Worm (Caenorhabditis elegans) whole organism, L4 larva: ENCODE measurements around the gene K09A9.8.

Source experiments
- F10B5.3 ChIP-seq: sonication (generic microtip); optimal IDR thresholded peaks from 2 replicates; lab custom pipeline; 2016; ENCODE audit warnings: mild to moderate bottlenecking, missing genetic modification characterization, missing compliant biosample characterization
- F26F4.8 ChIP-seq: fragments of 200-800 bp; sonication (Bioruptor generic); conservative IDR thresholded peaks from 2 replicates; pipeline ENCODE4 v1.3.6; 2022; ENCODE audit warnings: missing genetic modification characterization, missing compliant biosample characterization
- F37D6.2 ChIP-seq: sonication (generic microtip); optimal IDR thresholded peaks from 2 replicates; lab custom pipeline; 2016; ENCODE audit warnings: mild to moderate bottlenecking, missing genetic modification characterization, missing compliant biosample characterization
- T20F7.1 ChIP-seq: fragments of 200-800 bp; sonication (Bioruptor generic); optimal IDR thresholded peaks from 2 replicates; lab custom pipeline; 2018; ENCODE audit warnings: mild to moderate bottlenecking, missing genetic modification characterization, missing compliant biosample characterization
- Y5F2A.4 ChIP-seq: fragments of 200-800 bp; sonication (Bioruptor generic); optimal IDR thresholded peaks from 2 replicates; lab custom pipeline; 2018; ENCODE audit warnings: mild to moderate bottlenecking, missing genetic modification characterization, missing compliant biosample characterization
- Y75B8A.6 ChIP-seq: fragments of 200-800 bp; sonication (Bioruptor generic); IDR thresholded peaks from 2 replicates; pipeline ENCODE4 v1.3.6; 2022; ENCODE audit warnings: missing genetic modification reagents, missing genetic modification characterization, missing compliant biosample characterization
- aha-1 ChIP-seq: fragments of 150-350 bp; peaks from one replicate; lab custom pipeline; 2014; ENCODE audit warnings: missing biosample characterization, missing genetic modification characterization
- arid-1 ChIP-seq: fragments of 200-800 bp; sonication (Bioruptor generic); conservative IDR thresholded peaks from 2 replicates; pipeline ENCODE4 v1.3.6; 2022; ENCODE audit warnings: missing genetic modification reagents, missing genetic modification characterization, missing compliant biosample characterization
- ceh-20 ChIP-seq: fragments of 200-800 bp; sonication (Bioruptor generic); IDR thresholded peaks from 2 replicates; pipeline ENCODE4 v1.3.6; 2022; ENCODE audit warnings: missing genetic modification reagents, missing genetic modification characterization, missing compliant biosample characterization
- ceh-28 ChIP-seq: fragments of 150-350 bp; optimal IDR thresholded peaks from 2 replicates; lab custom pipeline; 2014; ENCODE audit warnings: missing biosample characterization, missing genetic modification reagents, missing genetic modification characterization
- ceh-62 ChIP-seq: sonication (generic microtip); optimal IDR thresholded peaks from 2 replicates; lab custom pipeline; 2017; ENCODE audit warnings: missing biosample characterization, missing genetic modification characterization
- ces-1 ChIP-seq: fragments of 150-350 bp; sonication (generic microtip); optimal IDR thresholded peaks from 4 replicates; lab custom pipeline; 2014; ENCODE audit warnings: missing biosample characterization, missing genetic modification reagents, missing genetic modification characterization
- daf-12 ChIP-seq: fragments of 150-350 bp; optimal IDR thresholded peaks from 2 replicates; lab custom pipeline; 2014; ENCODE audit warnings: missing biosample characterization, missing genetic modification reagents, missing genetic modification characterization
- daf-16 ChIP-seq, 3 experiments: sonication (generic microtip); optimal IDR thresholded peaks; 2 replicates each; lab custom pipeline; 2016 to 2017; ENCODE audit warnings: missing genetic modification characterization in 3 of 3, missing genetic modification reagents in 3 of 3, mild to moderate bottlenecking in 2 of 3, missing compliant biosample characterization in 2 of 3, missing biosample characterization in 1 of 3, moderate library complexity in 1 of 3
- daf-19 ChIP-seq: fragments of 200-800 bp; sonication (Bioruptor generic); conservative IDR thresholded peaks from 2 replicates; pipeline ENCODE4 v1.3.6; 2022; ENCODE audit warnings: missing genetic modification characterization, missing compliant biosample characterization
- duxl-1 ChIP-seq: sonication (generic microtip); optimal IDR thresholded peaks from 2 replicates; lab custom pipeline; 2016; ENCODE audit warnings: mild to moderate bottlenecking, missing genetic modification characterization, moderate library complexity, missing compliant biosample characterization; ENCODE audit not compliant: poor library complexity
- dve-1 ChIP-seq: sonication (generic microtip); optimal IDR thresholded peaks from 2 replicates; lab custom pipeline; 2017; ENCODE audit warnings: antibody characterized with exemption, mild to moderate bottlenecking, missing genetic modification characterization, missing compliant biosample characterization; ENCODE audit not compliant: insufficient read depth
- fkh-10 ChIP-seq: fragments of 150-350 bp; optimal IDR thresholded peaks from 2 replicates; lab custom pipeline; 2014; ENCODE audit warnings: missing biosample characterization, missing genetic modification reagents, missing genetic modification characterization
- gei-8 ChIP-seq: fragments of 200-800 bp; sonication (Bioruptor generic); optimal IDR thresholded peaks from 2 replicates; lab custom pipeline; 2018; ENCODE audit warnings: mild to moderate bottlenecking, missing genetic modification characterization, missing compliant biosample characterization
- hif-1 ChIP-seq, 2 experiments: sonication (generic microtip); optimal IDR thresholded peaks; 2 replicates each; lab custom pipeline; 2016 to 2017; ENCODE audit warnings: missing compliant biosample characterization in 2 of 2, missing genetic modification characterization in 2 of 2, missing genetic modification reagents in 2 of 2, missing genotype in 2 of 2, mild to moderate bottlenecking in 1 of 2
- hlh-30 ChIP-seq: sonication (generic microtip); optimal IDR thresholded peaks from 2 replicates; lab custom pipeline; 2017; ENCODE audit warnings: antibody characterized with exemption, mild to moderate bottlenecking, missing genetic modification characterization, missing compliant biosample characterization; ENCODE audit not compliant: insufficient read depth
- lim-7 ChIP-seq: fragments of 200-800 bp; sonication (Bioruptor generic); IDR thresholded peaks from 2 replicates; pipeline ENCODE4 v1.3.6; 2022; ENCODE audit warnings: missing genetic modification characterization, missing compliant biosample characterization
- lin-13 ChIP-seq: fragments of 150-350 bp; optimal IDR thresholded peaks from 2 replicates; lab custom pipeline; 2014; ENCODE audit warnings: missing biosample characterization, missing genetic modification reagents, missing genetic modification characterization
- lin-38 ChIP-seq: fragments of 200-800 bp; sonication (Bioruptor generic); IDR thresholded peaks from 2 replicates; pipeline ENCODE4 v1.3.6; 2022; ENCODE audit warnings: missing genetic modification reagents, missing genetic modification characterization, missing compliant biosample characterization
- lir-3 ChIP-seq: sonication (generic microtip); optimal IDR thresholded peaks from 2 replicates; lab custom pipeline; 2016; ENCODE audit warnings: mild to moderate bottlenecking, missing genetic modification characterization, missing compliant biosample characterization
- mep-1 ChIP-seq: fragments of 150-350 bp; sonication (generic microtip); optimal IDR thresholded peaks from 3 replicates; lab custom pipeline; 2014; ENCODE audit warnings: missing biosample characterization, missing genetic modification characterization
- mes-2 ChIP-seq: sonication (generic microtip); optimal IDR thresholded peaks from 2 replicates; lab custom pipeline; 2016; ENCODE audit warnings: missing genotype, mild to moderate bottlenecking, missing genetic modification characterization, missing compliant biosample characterization; ENCODE audit not compliant: poor library complexity, severe bottlenecking
- mxl-3 ChIP-seq: fragments of 200-800 bp; sonication (Bioruptor generic); optimal IDR thresholded peaks from 2 replicates; lab custom pipeline; 2018; ENCODE audit warnings: mild to moderate bottlenecking, missing genetic modification characterization, missing compliant biosample characterization
- nhr-102 ChIP-seq: sonication (generic microtip); optimal IDR thresholded peaks from 2 replicates; lab custom pipeline; 2016; ENCODE audit warnings: mild to moderate bottlenecking, missing genetic modification characterization, moderate library complexity, missing compliant biosample characterization
- nhr-11 ChIP-seq: fragments of 150-350 bp; optimal IDR thresholded peaks from 2 replicates; lab custom pipeline; 2014; ENCODE audit warnings: missing biosample characterization, missing genetic modification characterization
- nhr-28 ChIP-seq: fragments of 150-350 bp; optimal IDR thresholded peaks from 2 replicates; lab custom pipeline; 2014; ENCODE audit warnings: missing biosample characterization, missing genetic modification characterization
- nhr-42 ChIP-seq: fragments of 200-800 bp; sonication (Bioruptor generic); IDR thresholded peaks from 2 replicates; pipeline ENCODE4 v1.3.6; 2022; ENCODE audit warnings: missing genetic modification characterization, missing compliant biosample characterization
- nhr-48 ChIP-seq: sonication (generic microtip); optimal IDR thresholded peaks from 2 replicates; lab custom pipeline; 2016; ENCODE audit warnings: mild to moderate bottlenecking, missing genetic modification characterization, missing compliant biosample characterization
- nhr-76 ChIP-seq: fragments of 150-350 bp; optimal IDR thresholded peaks from 2 replicates; lab custom pipeline; 2014; ENCODE audit warnings: missing biosample characterization, missing genetic modification characterization
- rbr-2 ChIP-seq: sonication (generic microtip); optimal IDR thresholded peaks from 2 replicates; lab custom pipeline; 2016; ENCODE audit warnings: missing genotype, missing genetic modification characterization, missing compliant biosample characterization
- sdz-12 ChIP-seq: fragments of 200-800 bp; sonication (Bioruptor generic); optimal IDR thresholded peaks from 2 replicates; lab custom pipeline; 2018; ENCODE audit warnings: mild to moderate bottlenecking, missing genetic modification characterization, missing compliant biosample characterization
- spr-3 ChIP-seq: fragments of 200-800 bp; sonication (Bioruptor generic); optimal IDR thresholded peaks from 2 replicates; lab custom pipeline; 2018; ENCODE audit warnings: mild to moderate bottlenecking, missing genetic modification characterization, missing compliant biosample characterization
- tag-97 ChIP-seq: fragments of 200-800 bp; sonication (Bioruptor generic); IDR thresholded peaks from 2 replicates; pipeline ENCODE4 v1.3.6; 2022; ENCODE audit warnings: missing genetic modification characterization, missing compliant biosample characterization
- unc-39 ChIP-seq: sonication (generic microtip); optimal IDR thresholded peaks from 2 replicates; lab custom pipeline; 2017; ENCODE audit warnings: missing biosample characterization, missing genetic modification characterization
- vab-7 ChIP-seq: fragments of 200-800 bp; sonication (Bioruptor generic); IDR thresholded peaks from 2 replicates; pipeline ENCODE4 v1.3.6; 2022; ENCODE audit warnings: missing genetic modification reagents, missing genetic modification characterization, missing compliant biosample characterization
- zag-1 ChIP-seq: fragments of 150-350 bp; optimal IDR thresholded peaks from 2 replicates; lab custom pipeline; 2014; ENCODE audit warnings: missing biosample characterization, missing genetic modification characterization
- zfp-2 ChIP-seq: sonication (generic microtip); optimal IDR thresholded peaks from 2 replicates; lab custom pipeline; 2016; ENCODE audit warnings: mild to moderate bottlenecking, missing genetic modification characterization, missing compliant biosample characterization
- zip-11 ChIP-seq: fragments of 200-800 bp; sonication (Bioruptor generic); IDR thresholded peaks from 2 replicates; pipeline ENCODE4 v1.3.6; 2022; ENCODE audit warnings: missing genetic modification characterization, missing compliant biosample characterization
- zip-2 ChIP-seq: fragments of 150-350 bp; optimal IDR thresholded peaks from 2 replicates; lab custom pipeline; 2014; ENCODE audit warnings: missing biosample characterization, missing genetic modification characterization
- ztf-7 ChIP-seq: fragments of 150-350 bp; optimal IDR thresholded peaks from 2 replicates; lab custom pipeline; 2014; ENCODE audit warnings: missing biosample characterization, missing genetic modification characterization

Gene K09A9.8

DNA sequence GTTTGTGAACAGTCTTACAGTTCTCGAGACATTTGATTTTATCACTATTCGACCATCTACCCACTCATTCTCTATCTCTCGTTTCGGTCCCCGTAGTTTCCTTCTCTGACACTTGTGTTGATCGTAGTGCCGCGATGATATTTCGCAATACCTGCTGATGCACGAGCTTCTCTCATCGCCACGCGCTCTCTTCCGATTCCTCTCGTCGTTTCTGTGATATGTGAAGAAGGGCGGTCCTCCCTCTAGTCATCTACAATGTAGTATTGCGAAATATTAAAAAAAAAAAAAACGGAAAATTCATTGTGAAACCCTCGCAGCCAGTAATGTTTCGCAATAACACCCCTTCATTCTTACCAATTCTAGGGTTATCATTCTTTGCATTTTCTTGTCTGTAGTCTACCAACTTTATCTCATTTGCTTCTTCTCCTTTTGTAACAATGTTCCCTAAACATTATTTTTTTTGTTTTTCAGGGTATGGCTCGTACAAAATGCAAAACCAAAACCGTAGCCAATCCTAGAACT is 10.6 kb upstream of the K09A9.8 start, which contains the start of gene nipi-3 (continued):
- TF ChIP-seq tag-97 (GFP tag; lab: Robert Waterston, UW) (no peak), Y75B8A.6 (GFP tag; lab: Robert Waterston, UW) (0 out of 2 replicates have a peak, but pooled peaks have one; percentile 16), F37D6.2 (tag; lab: Kevin White, UChicago) (peak; percentile 88), sdz-12 (GFP tag; lab: Kevin White, UChicago) (no peak), ceh-62 (tag; lab: Kevin White, UChicago) (no peak), F10B5.3 (no peak), zip-2 (peak; percentile 85), nhr-48 (tag; lab: Kevin White, UChicago) (peak; percentile 91), mxl-3 (GFP tag; lab: Kevin White, UChicago) (peak; percentile 96), hlh-30 (tag; lab: Kevin White, UChicago) (peak; percentile 99), nhr-102 (tag; lab: Kevin White, UChicago) (peak; percentile 93), ceh-20 (peak; percentile 81), spr-3 (GFP tag; lab: Kevin White, UChicago) (no peak), zag-1 (tag; lab: Kevin White, UChicago) (peak; percentile 38), zfp-2 (tag; lab: Kevin White, UChicago) (no peak), lin-13 (GFP tag; lab: Kevin White, UChicago) (peak; percentile 96), vab-7 (GFP tag; lab: Robert Waterston, UW) (no peak), zip-11 (GFP tag; lab: Robert Waterston, UW) (no peak), F26F4.8 (GFP tag; lab: Robert Waterston, UW) (no peak), fkh-10 (GFP tag; lab: Kevin White, UChicago) (peak; percentile 48), daf-16 (GFP tag; optimal IDR thresholded peaks at IDR 0.05; lab: Kevin White, UChicago) (peak; percentile 13 to 71), daf-16 (tag; optimal IDR thresholded peaks at IDR 0.05; lab: Kevin White, UChicago) (peak; percentile 95), aha-1 (tag; lab: Kevin White, UChicago) (peak; percentile 91), rbr-2 (peak; percentile 88), nhr-11 (tag; lab: Kevin White, UChicago) (peak; percentile 98), gei-8 (GFP tag; lab: Kevin White, UChicago) (no peak), nhr-28 (peak; percentile 100), unc-39 (tag; lab: Kevin White, UChicago) (no peak), ztf-7 (tag; lab: Kevin White, UChicago) (peak; percentile 88), ces-1 (GFP tag; lab: Kevin White, UChicago) (no peak), nhr-42 (GFP tag; lab: Robert Waterston, UW) (peak; percentile 76; the same call in 1 of the 2 replicates), arid-1 (peak; percentile 76), T20F7.1 (GFP tag; lab: Kevin White, UChicago) (peak; percentile 88), duxl-1 (no peak), lin-38 (GFP tag; lab: Robert Waterston, UW) (peak; percentile 74), hif-1 (tag; optimal IDR thresholded peaks at IDR 0.05; lab: Kevin White, UChicago) (peak; percentile 11 to 87), lir-3 (tag; lab: Kevin White, UChicago) (no peak), dve-1 (tag; lab: Kevin White, UChicago) (peak; percentile 99), mep-1 (peak; percentile 98), mes-2 (tag; lab: Kevin White, UChicago) (peak; percentile 88), nhr-76 (peak; percentile 80), ceh-28 (tag; lab: Kevin White, UChicago) (peak; percentile 65), daf-19 (no peak), lim-7 (GFP tag; lab: Robert Waterston, UW) (no peak), Y5F2A.4 (GFP tag; lab: Kevin White, UChicago) (no peak), daf-12 (no peak)
